Worm (Caenorhabditis elegans) whole organism, late embryonic: ENCODE measurements around the gene Y38E10A.2.

Experiments
- ama-1 ChIP-seq: fragments of 150-350 bp; optimal IDR thresholded peaks from 2 replicates; lab custom pipeline; 2014
- ceh-9 ChIP-seq: sonication (generic microtip); optimal IDR thresholded peaks from 2 replicates; lab custom pipeline; 2016; ENCODE audit warnings: mild to moderate bottlenecking, missing genetic modification characterization, inconsistent platforms, missing compliant biosample characterization
- elt-2 ChIP-seq: sonication (generic microtip); optimal IDR thresholded peaks from 2 replicates; lab custom pipeline; 2016; ENCODE audit warnings: missing genetic modification reagents, missing genetic modification characterization, missing compliant biosample characterization
- ets-4 ChIP-seq: sonication (generic microtip); optimal IDR thresholded peaks from 2 replicates; lab custom pipeline; 2016; ENCODE audit warnings: missing genetic modification characterization, missing compliant biosample characterization
- lin-11 ChIP-seq: fragments of 200-800 bp; sonication (Bioruptor generic); optimal IDR thresholded peaks from 2 replicates; lab custom pipeline; 2018; ENCODE audit warnings: mild to moderate bottlenecking, missing genetic modification characterization, missing compliant biosample characterization
- nhr-11 ChIP-seq: fragments of 150-350 bp; optimal IDR thresholded peaks from 2 replicates; lab custom pipeline; 2014; ENCODE audit warnings: missing biosample characterization, missing genetic modification characterization
- npax-4 ChIP-seq: sonication (generic microtip); optimal IDR thresholded peaks from 2 replicates; lab custom pipeline; 2016; ENCODE audit warnings: missing genetic modification characterization, missing compliant biosample characterization
- pha-4 ChIP-seq: fragments of 150-350 bp; optimal IDR thresholded peaks from 2 replicates; lab custom pipeline; 2018; ENCODE audit warnings: missing biosample characterization, missing genetic modification reagents, missing genetic modification characterization
- syd-9 ChIP-seq: sonication (generic microtip); optimal IDR thresholded peaks from 2 replicates; lab custom pipeline; 2016; ENCODE audit warnings: mild to moderate bottlenecking, missing genetic modification characterization, moderate library complexity, missing compliant biosample characterization
- unc-86 ChIP-seq: sonication (generic microtip); optimal IDR thresholded peaks from 2 replicates; lab custom pipeline; 2016; ENCODE audit warnings: missing genetic modification characterization, missing compliant biosample characterization

- TF ChIP-seq lin-11 (tag; lab: Kevin White, UChicago) (no peak), syd-9 (tag; lab: Kevin White, UChicago) (no peak), ceh-9 (tag; lab: Kevin White, UChicago) (no peak), npax-4 (no peak), nhr-11 (tag; lab: Kevin White, UChicago) (no peak), ets-4 (tag; lab: Kevin White, UChicago) (no peak), unc-86 (no peak), elt-2 (tag; lab: Kevin White, UChicago) (no peak), ama-1 (lab: Kevin White, UChicago) (no peak), pha-4 (tag; lab: Kevin White, UChicago) (no peak)
These were observed 7.5 kb upstream of the Y38E10A.2 start, which contains the start of gene clec-4 for ce11 chrII:12580952-12581351.
